Worm (Caenorhabditis elegans): ENCODE measurements around the gene mtl-1.

mtl-1 gene

ce11 chrV:6699021-6699420 lies 7.4 kb upstream of the mtl-1 start:
- TF ChIP-seq ztf-18 (tag; optimal IDR thresholded peaks at IDR 0.05) (no peak), dox-1 (GFP tag; IDR thresholded peaks at IDR 0.05) (no peak), ama-1 (optimal IDR thresholded peaks at IDR 0.05) (no peak), ama-1 (GFP tag; optimal IDR thresholded peaks at IDR 0.05) (no peak), nhr-90 (tag; optimal IDR thresholded peaks at IDR 0.05) (no peak), T07F8.4 (tag; optimal IDR thresholded peaks at IDR 0.05) (no peak), hsf-1 (GFP tag; IDR thresholded peaks at IDR 0.05) (no peak), Y79H2A.3 (GFP tag; conservative IDR thresholded peaks at IDR 0.05) (no peak), ceh-27 (GFP tag; optimal IDR thresholded peaks at IDR 0.05) (no peak), F33H1.4 (GFP tag; IDR thresholded peaks at IDR 0.05) (no peak), efl-1 (GFP tag; optimal IDR thresholded peaks at IDR 0.05) (no peak), snpc-4 (GFP tag; optimal IDR thresholded peaks at IDR 0.05) (no peak), snpc-4 (tag; optimal IDR thresholded peaks at IDR 0.05) (no peak), ztf-6 (GFP tag; IDR thresholded peaks at IDR 0.05) (no peak), T26A5.8 (tag; optimal IDR thresholded peaks at IDR 0.05) (no peak), lsy-27 (tag; optimal IDR thresholded peaks at IDR 0.05; ENCODE audit: borderline replicate concordance, insufficient read depth) (no peak), Y53F4B.3 (GFP tag; IDR thresholded peaks at IDR 0.05) (no peak), let-607 (tag; optimal IDR thresholded peaks at IDR 0.05) (no peak), snpc-1.1 (tag; optimal IDR thresholded peaks at IDR 0.05; ENCODE audit: insufficient read depth) (no peak), sea-2 (GFP tag; IDR thresholded peaks at IDR 0.05) (no peak)

- TF ChIP-seq B0035.1 (tag; optimal IDR thresholded peaks at IDR 0.05), result no peak
- no peak for TF ChIP-seq C17E4.6 (GFP tag; IDR thresholded peaks at IDR 0.05)
- no peak for TF ChIP-seq F33H1.4 (GFP tag; IDR thresholded peaks at IDR 0.05)
- no peak for TF ChIP-seq tlf-1 (GFP tag; optimal IDR thresholded peaks at IDR 0.05)
- TF ChIP-seq dpff-1 (tag; optimal IDR thresholded peaks at IDR 0.05), result no peak
- TF ChIP-seq nfya-1 (tag; optimal IDR thresholded peaks at IDR 0.05; ENCODE audit: borderline replicate concordance, insufficient read depth), result no peak
- TF ChIP-seq B0336.3 (GFP tag; IDR thresholded peaks at IDR 0.05), result no peak
- no peak for TF ChIP-seq zim-3 (tag; optimal IDR thresholded peaks at IDR 0.05)
- TF ChIP-seq cebp-1 (GFP tag; IDR thresholded peaks at IDR 0.05), result no peak
- TF ChIP-seq cebp-1 (tag; optimal IDR thresholded peaks at IDR 0.05), result no peak
- no peak for TF ChIP-seq aptf-3 (GFP tag; IDR thresholded peaks at IDR 0.05)
- TF ChIP-seq dox-1 (GFP tag; IDR thresholded peaks at IDR 0.05), result no peak
- TF ChIP-seq B0019.2 (GFP tag; conservative IDR thresholded peaks at IDR 0.05), result no peak
- no peak for TF ChIP-seq gei-17 (GFP tag; optimal IDR thresholded peaks at IDR 0.05)
- no peak for TF ChIP-seq T07F8.4 (tag; optimal IDR thresholded peaks at IDR 0.05)
- no peak for TF ChIP-seq atf-7 (tag; optimal IDR thresholded peaks at IDR 0.05)
- no peak for TF ChIP-seq snpc-3.4 (tag; optimal IDR thresholded peaks at IDR 0.05)
- no peak for TF ChIP-seq ztf-18 (tag; optimal IDR thresholded peaks at IDR 0.05)
Observed at ce11 chrV:6697552-6697951, 5.9 kb upstream of the mtl-1 start, which contains the start of gene W02F12.2. Gene W02F12.2, minus strand, starts transcription at chrV:6697652.

- TF ChIP-seq Y95B8A.8 (GFP tag; IDR thresholded peaks at IDR 0.05) (no peak), ZK185.1 (tag; optimal IDR thresholded peaks at IDR 0.05; ENCODE audit: poor library complexity, severe bottlenecking) (no peak)
Observed at ce11 chrV:6694668-6695067, 3.0 kb upstream of the mtl-1 start, which contains the start of gene W02F12.8. Gene W02F12.8, minus strand, starts transcription at chrV:6694768.

Data from whole organism, young adult.